Worm (Caenorhabditis elegans): ENCODE results near the gene srw-86.
A peak's percentile ranks its signal among the peaks of the same experiment; 100 is the strongest.

DNA sequence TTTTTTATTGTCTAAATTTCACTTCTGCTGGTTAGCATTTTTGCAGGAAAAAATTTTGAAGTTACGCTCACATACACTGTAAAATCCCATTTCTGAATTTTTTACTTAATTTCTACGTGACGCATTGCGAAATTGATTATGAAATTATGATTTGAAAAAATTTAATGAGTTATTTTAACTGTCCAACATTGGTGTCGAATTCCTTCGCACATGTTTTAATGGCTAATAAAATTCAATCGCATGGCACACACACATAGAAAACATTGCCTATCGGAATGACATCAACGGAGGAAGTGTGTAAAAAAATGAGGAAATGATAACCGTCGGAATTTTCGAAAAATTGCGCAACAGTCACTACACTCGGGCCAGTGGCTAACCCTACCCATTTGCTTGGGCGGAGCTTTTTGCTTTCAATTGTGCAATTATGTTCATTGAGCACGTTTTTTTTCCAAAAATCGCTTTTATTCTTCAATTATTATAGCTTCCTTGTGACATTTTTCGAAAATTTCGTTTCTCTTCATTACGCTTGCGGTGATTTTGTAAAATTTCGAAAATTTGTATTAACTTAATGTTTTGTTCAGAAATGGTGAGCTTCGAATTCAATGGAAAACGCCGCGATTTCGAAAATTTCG is 33.4 kb upstream of the srw-86 start, which contains the start of gene C25F9.16:
- TF ChIP-seq ama-1 (optimal IDR thresholded peaks at IDR 0.05) (no peak), unc-62 (GFP tag; optimal IDR thresholded peaks at IDR 0.05) (no peak), lin-14 (GFP tag; optimal IDR thresholded peaks at IDR 0.05) (no peak), xbp-1 (tag; optimal IDR thresholded peaks at IDR 0.05) (no peak), sptf-1 (tag; optimal IDR thresholded peaks at IDR 0.05) (no peak), lin-35 (GFP tag; optimal IDR thresholded peaks at IDR 0.05) (peak in 1 of 2 experiments; percentile 15), elt-3 (tag; optimal IDR thresholded peaks at IDR 0.05) (no peak), lsy-2 (tag; optimal IDR thresholded peaks at IDR 0.05) (no peak), nhr-11 (tag; optimal IDR thresholded peaks at IDR 0.05) (no peak), aly-2 (tag; optimal IDR thresholded peaks at IDR 0.05) (no peak), nhr-28 (tag; optimal IDR thresholded peaks at IDR 0.05) (no peak), efl-1 (optimal IDR thresholded peaks at IDR 0.05) (no peak), efl-1 (GFP tag; optimal IDR thresholded peaks at IDR 0.05 in 1 of 2) (peak in 1 of 2 experiments; percentile 40), ztf-11 (tag; optimal IDR thresholded peaks at IDR 0.05) (no peak)
